Fruit fly (Drosophila melanogaster) whole organism, wandering third instar larva: ENCODE data around the gene mRpS33.
A peak's percentile ranks its signal among the peaks of the same experiment; 100 is the strongest.

ENCODE experiments used
- GATAd ChIP-seq: sonication (Bioruptor generic); optimal IDR thresholded peaks from 2 replicates; lab custom pipeline; 2016; ENCODE audit warnings: missing biosample characterization, missing genetic modification characterization
- fru ChIP-seq: fragments of 200-800 bp; sonication (Bioruptor generic); optimal IDR thresholded peaks from 3 replicates; lab custom pipeline; 2016; ENCODE audit warnings: missing biosample characterization, mild to moderate bottlenecking, missing genetic modification characterization
- psq ChIP-seq: fragments of 200-800 bp; sonication (Bioruptor generic); optimal IDR thresholded peaks from 3 replicates; lab custom pipeline; 2017; ENCODE audit warnings: missing biosample characterization, mild to moderate bottlenecking, missing genetic modification characterization, moderate library complexity
- sage ChIP-seq: fragments of 200-800 bp; sonication (Bioruptor generic); optimal IDR thresholded peaks from 2 replicates; lab custom pipeline; 2016; ENCODE audit warnings: missing biosample characterization, mild to moderate bottlenecking, missing genetic modification characterization

DNA sequence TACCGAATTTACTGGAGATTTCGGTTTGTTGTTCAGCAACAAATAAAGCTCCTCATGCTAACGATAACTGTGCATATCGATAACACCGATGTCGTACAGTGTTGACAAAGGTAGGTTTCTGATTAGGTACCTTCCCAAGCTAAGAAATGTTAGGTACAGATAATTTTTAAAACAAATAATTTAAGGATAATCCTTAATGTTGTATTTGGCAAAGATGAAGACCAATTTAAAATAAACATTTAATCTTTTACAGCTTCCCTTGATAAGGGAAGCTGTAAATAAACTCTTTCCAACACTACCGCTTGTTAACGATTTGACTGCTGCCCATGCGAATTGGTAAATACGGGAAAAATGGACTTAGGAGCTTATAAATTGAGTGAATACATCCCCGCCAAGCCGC lies 6.5 kb upstream of the mRpS33 start, which contains the start of the genes Ttc1 and CG14882:
- TF ChIP-seq psq (GFP tag; lab: Kevin White, UChicago) (peak; percentile 83), GATAd (GFP tag; lab: Kevin White, UChicago) (no peak), sage (no peak), fru (GFP tag; lab: Kevin White, UChicago) (peak; percentile 93)
